Worm (Caenorhabditis elegans) whole organism, young adult: ENCODE results near the gene F11A5.5.

ENCODE experiments used
- D2030.7 ChIP-seq: fragments of 200-800 bp; sonication (Bioruptor generic); IDR thresholded peaks from 2 replicates; pipeline ENCODE4 v1.3.6; 2022; ENCODE audit warnings: missing genetic modification reagents, missing genetic modification characterization, missing compliant biosample characterization
- F57C9.4 ChIP-seq: sonication (generic microtip); optimal IDR thresholded peaks from 2 replicates; lab custom pipeline; 2017; ENCODE audit warnings: mild to moderate bottlenecking, missing genetic modification characterization, missing compliant biosample characterization
- atf-7 ChIP-seq: sonication (generic microtip); optimal IDR thresholded peaks from 2 replicates; lab custom pipeline; 2017; ENCODE audit warnings: mild to moderate bottlenecking, missing genetic modification characterization, missing compliant biosample characterization
- dpl-1 ChIP-seq: fragments of 150-350 bp; optimal IDR thresholded peaks from 2 replicates; lab custom pipeline; 2014; ENCODE audit warnings: missing biosample characterization, missing genetic modification reagents, missing genetic modification characterization
- ets-4 ChIP-seq: fragments of 200-800 bp; sonication (Bioruptor generic); optimal IDR thresholded peaks from 2 replicates; lab custom pipeline; 2018; ENCODE audit warnings: mild to moderate bottlenecking, missing genetic modification characterization, missing compliant biosample characterization
- lin-54 ChIP-seq: fragments of 200-800 bp; sonication (Bioruptor generic); optimal IDR thresholded peaks from 2 replicates; lab custom pipeline; 2018; ENCODE audit warnings: mild to moderate bottlenecking, missing genetic modification characterization, missing compliant biosample characterization
- nhr-80 ChIP-seq: sonication (generic microtip); optimal IDR thresholded peaks from 2 replicates; lab custom pipeline; 2016; ENCODE audit warnings: missing genetic modification characterization, missing compliant biosample characterization
- pbrm-1 ChIP-seq: fragments of 200-800 bp; sonication (Bioruptor generic); IDR thresholded peaks from 2 replicates; pipeline ENCODE4 v1.3.6; 2022; ENCODE audit warnings: missing genetic modification reagents, missing genetic modification characterization, missing compliant biosample characterization
- rec-8 ChIP-seq, 2 experiments: sonication (generic microtip); optimal IDR thresholded peaks; 2 replicates each; lab custom pipeline; 2016; ENCODE audit warnings: mild to moderate bottlenecking in 2 of 2, missing genetic modification characterization in 2 of 2, missing genetic modification reagents in 2 of 2, missing genotype in 2 of 2, missing biosample characterization in 1 of 2, missing compliant biosample characterization in 1 of 2, moderate library complexity in 1 of 2
- snpc-1.1 ChIP-seq: sonication (generic microtip); optimal IDR thresholded peaks from 2 replicates; lab custom pipeline; 2017; ENCODE audit warnings: missing genetic modification characterization, mild to moderate bottlenecking, missing compliant biosample characterization, antibody characterized with exemption, moderate library complexity, missing genotype, missing genetic modification reagents; ENCODE audit not compliant: insufficient read depth
- somi-1 ChIP-seq: fragments of 200-800 bp; sonication (Bioruptor generic); optimal IDR thresholded peaks from 2 replicates; lab custom pipeline; 2018; ENCODE audit warnings: mild to moderate bottlenecking, missing genetic modification characterization, missing compliant biosample characterization
- unc-62 ChIP-seq: fragments of 150-350 bp; optimal IDR thresholded peaks from 2 replicates; lab custom pipeline; 2014; ENCODE audit warnings: missing biosample characterization, missing genetic modification reagents, missing genetic modification characterization

DNA sequence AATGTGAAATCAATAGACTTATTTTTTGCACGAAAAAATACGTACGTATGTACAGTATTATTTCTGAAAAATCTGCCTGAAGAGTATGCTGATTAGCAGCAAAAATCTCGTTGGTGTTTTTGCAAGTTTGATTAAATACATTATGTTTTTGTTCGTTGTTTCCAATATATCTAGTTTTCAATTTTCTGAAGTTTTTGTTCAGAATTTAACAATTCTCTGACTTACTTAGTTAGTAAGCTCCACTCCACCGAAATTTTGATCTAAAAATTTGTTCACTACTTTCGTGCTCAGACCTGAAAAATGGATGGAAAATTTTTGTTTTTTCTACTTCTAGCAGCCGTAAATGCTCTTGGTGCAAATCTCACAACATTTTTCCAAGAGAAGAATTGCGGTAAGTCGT is 6.8 kb downstream of the F11A5.5 start, which contains the start of gene irld-26:
- TF ChIP-seq ets-4 (GFP tag; lab: Kevin White, UChicago) (no peak), F57C9.4 (tag; lab: Kevin White, UChicago) (no peak), unc-62 (GFP tag; lab: Kevin White, UChicago) (no peak), rec-8 (tag; optimal IDR thresholded peaks at IDR 0.05; lab: Kevin White, UChicago) (no peak), lin-54 (no peak), dpl-1 (GFP tag; lab: Kevin White, UChicago) (no peak), nhr-80 (no peak), atf-7 (no peak), snpc-1.1 (no peak), somi-1 (no peak), pbrm-1 (GFP tag; lab: Robert Waterston, UW) (no peak), D2030.7 (GFP tag; lab: Robert Waterston, UW) (no peak)
